Fruit fly (Drosophila melanogaster) whole organism, embryonic: ENCODE data around the gene Ufl1.

Source experiments
- CG12104 ChIP-seq: fragments of 200-800 bp; sonication (Bioruptor generic); optimal IDR thresholded peaks from 3 replicates; lab custom pipeline; 2016; ENCODE audit warnings: missing biosample characterization, missing genetic modification characterization
- CG12155 ChIP-seq: fragments of 200-800 bp; sonication (Bioruptor generic); optimal IDR thresholded peaks from 3 replicates; lab custom pipeline; 2016; ENCODE audit warnings: missing biosample characterization, missing genetic modification characterization
- CG15479 ChIP-seq: fragments of 200-800 bp; sonication (Bioruptor generic); optimal IDR thresholded peaks from 3 replicates; lab custom pipeline; 2019; ENCODE audit warnings: missing biosample characterization, mild to moderate bottlenecking, missing genetic modification characterization, moderate library complexity
- CG15514 ChIP-seq: fragments of 200-800 bp; sonication (Bioruptor generic); optimal IDR thresholded peaks from 3 replicates; lab custom pipeline; 2017; ENCODE audit warnings: missing biosample characterization, missing genetic modification characterization, mild to moderate bottlenecking, moderate library complexity, missing genetic modification reagents
- CG16813 ChIP-seq: fragments of 200-800 bp; sonication (Bioruptor generic); IDR thresholded peaks from 3 replicates; pipeline ENCODE4 v1.3.6; 2022; ENCODE audit warnings: missing biosample characterization, missing genetic modification characterization; ENCODE audit not compliant: partially characterized antibody
- CG16863 ChIP-seq: fragments of 200-800 bp; sonication (Bioruptor generic); optimal IDR thresholded peaks from 3 replicates; lab custom pipeline; 2016; ENCODE audit warnings: missing biosample characterization, missing genetic modification characterization
- CG17612 ChIP-seq: fragments of 200-800 bp; sonication (Bioruptor generic); IDR thresholded peaks from 2 replicates; pipeline ENCODE4 v1.3.6; 2022; ENCODE audit warnings: missing biosample characterization, missing genetic modification characterization
- CG18764 ChIP-seq: fragments of 200-800 bp; sonication (Bioruptor generic); optimal IDR thresholded peaks from 3 replicates; lab custom pipeline; 2016; ENCODE audit warnings: missing biosample characterization, missing genetic modification characterization
- CG2875 ChIP-seq: fragments of 200-800 bp; sonication (Bioruptor generic); optimal IDR thresholded peaks from 2 replicates; lab custom pipeline; 2017; ENCODE audit warnings: missing biosample characterization, mild to moderate bottlenecking, missing genetic modification characterization, missing genetic modification reagents
- CG30020 ChIP-seq: fragments of 200-800 bp; optimal IDR thresholded peaks from 2 replicates; lab custom pipeline; 2019; ENCODE audit warnings: missing biosample characterization, mild to moderate bottlenecking, missing genetic modification characterization, moderate library complexity
- CG30403 ChIP-seq: fragments of 200-800 bp; sonication (Bioruptor generic); optimal IDR thresholded peaks from 3 replicates; lab custom pipeline; 2016; ENCODE audit warnings: missing biosample characterization, missing genetic modification characterization
- CG33213 ChIP-seq: fragments of 200-800 bp; sonication (Bioruptor generic); optimal IDR thresholded peaks from 3 replicates; lab custom pipeline; 2016; ENCODE audit warnings: missing biosample characterization, missing genetic modification characterization
- CG3726 ChIP-seq: fragments of 200-800 bp; sonication (Bioruptor generic); IDR thresholded peaks from 3 replicates; pipeline ENCODE4, ENCODE4 v1.3.6; 2022; ENCODE audit warnings: missing biosample characterization, missing genetic modification characterization
- CG6175 ChIP-seq: fragments of 200-800 bp; sonication (Bioruptor generic); IDR thresholded peaks from 3 replicates; pipeline ENCODE4 v1.3.6; 2022; ENCODE audit warnings: missing biosample characterization, missing genetic modification characterization
- CG6254 ChIP-seq: fragments of 200-800 bp; sonication (Bioruptor generic); optimal IDR thresholded peaks from 3 replicates; lab custom pipeline; 2017; ENCODE audit warnings: mild to moderate bottlenecking, missing biosample characterization, missing genetic modification reagents, missing genetic modification characterization
- CG6683 ChIP-seq: fragments of 200-800 bp; sonication (Bioruptor generic); optimal IDR thresholded peaks from 2 replicates; lab custom pipeline; 2017; ENCODE audit warnings: missing biosample characterization, mild to moderate bottlenecking, missing genetic modification characterization, missing genetic modification reagents
- CG7745 ChIP-seq: fragments of 200-800 bp; sonication (Bioruptor generic); optimal IDR thresholded peaks from 2 replicates; lab custom pipeline; 2018; ENCODE audit warnings: missing biosample characterization, mild to moderate bottlenecking, missing genetic modification characterization, moderate library complexity
- CG7928 ChIP-seq: fragments of 200-800 bp; sonication (Bioruptor generic); optimal IDR thresholded peaks from 2 replicates; lab custom pipeline; 2017; ENCODE audit warnings: missing biosample characterization, mild to moderate bottlenecking, missing genetic modification characterization
- Doc3 ChIP-seq: fragments of 200-800 bp; sonication (Bioruptor generic); IDR thresholded peaks from 3 replicates; pipeline ENCODE4 v1.3.6; 2022; ENCODE audit warnings: missing biosample characterization, missing genetic modification characterization; ENCODE audit not compliant: partially characterized antibody
- Kr ChIP-seq: fragments of 200-800 bp; sonication (Bioruptor generic); optimal IDR thresholded peaks from 2 replicates; lab custom pipeline; 2017; ENCODE audit warnings: missing biosample characterization, mild to moderate bottlenecking, missing genetic modification characterization
- Lim3 ChIP-seq: fragments of 200-800 bp; sonication (Bioruptor generic); IDR thresholded peaks from 2 replicates; pipeline ENCODE4 v1.3.6; 2022; ENCODE audit warnings: missing biosample characterization, missing genetic modification characterization
- NFAT ChIP-seq: fragments of 200-800 bp; sonication (Bioruptor generic); IDR thresholded peaks from 2 replicates; pipeline ENCODE4 v1.3.6; 2022; ENCODE audit warnings: missing biosample characterization, missing genetic modification characterization
- Poxn ChIP-seq: fragments of 200-800 bp; sonication (Bioruptor generic); IDR thresholded peaks from 2 replicates; pipeline ENCODE4 v1.3.6; 2022; ENCODE audit warnings: missing biosample characterization, missing genetic modification characterization
- Ssrp ChIP-seq: fragments of 200-800 bp; sonication (Bioruptor generic); optimal IDR thresholded peaks from 2 replicates; lab custom pipeline; 2018; ENCODE audit warnings: missing biosample characterization, mild to moderate bottlenecking, missing genetic modification characterization, moderate library complexity
- Usf ChIP-seq: fragments of 200-800 bp; sonication (Bioruptor generic); optimal IDR thresholded peaks from 2 replicates; lab custom pipeline; 2017; ENCODE audit warnings: missing genotype, missing biosample characterization, missing genetic modification characterization
- Xrp1 ChIP-seq: fragments of 200-800 bp; sonication (Bioruptor generic); IDR thresholded peaks from 2 replicates; pipeline ENCODE4 v1.3.6; 2022; ENCODE audit warnings: missing biosample characterization, missing genetic modification characterization
- aop ChIP-seq: fragments of 200-800 bp; sonication (Bioruptor generic); IDR thresholded peaks from 2 replicates; pipeline ENCODE4 v1.3.6; 2022; ENCODE audit warnings: missing biosample characterization, missing genetic modification characterization
- bab2 ChIP-seq: fragments of 200-800 bp; sonication (Bioruptor generic); optimal IDR thresholded peaks from 2 replicates; lab custom pipeline; 2016; ENCODE audit warnings: missing biosample characterization, missing genetic modification characterization
- bsh ChIP-seq, 2 experiments: fragments of 200-800 bp; sonication (Bioruptor generic); optimal IDR thresholded peaks; 2 replicates each; lab custom pipeline; 2017 to 2018; ENCODE audit warnings: mild to moderate bottlenecking in 2 of 2, missing biosample characterization in 2 of 2, missing genetic modification characterization in 2 of 2, moderate library complexity in 1 of 2
- cg ChIP-seq: fragments of 200-800 bp; sonication (Bioruptor generic); optimal IDR thresholded peaks from 3 replicates; lab custom pipeline; 2019; ENCODE audit warnings: missing biosample characterization, mild to moderate bottlenecking, missing genetic modification characterization, moderate library complexity
- corto ChIP-seq: fragments of 200-800 bp; sonication (Bioruptor generic); optimal IDR thresholded peaks from 2 replicates; lab custom pipeline; 2016; ENCODE audit warnings: missing biosample characterization, mild to moderate bottlenecking, missing genetic modification characterization, moderate library complexity
- dm ChIP-seq: fragments of 200-800 bp; sonication (Bioruptor generic); optimal IDR thresholded peaks from 3 replicates; lab custom pipeline; 2016; ENCODE audit warnings: missing biosample characterization, missing genetic modification characterization
- ftz-f1 ChIP-seq: fragments of 200-800 bp; sonication (Bioruptor generic); optimal IDR thresholded peaks from 2 replicates; lab custom pipeline; 2016; ENCODE audit warnings: missing biosample characterization, missing genetic modification characterization
- gcm2 ChIP-seq: fragments of 200-800 bp; sonication (Bioruptor generic); optimal IDR thresholded peaks from 2 replicates; lab custom pipeline; 2016; ENCODE audit warnings: missing biosample characterization, missing genetic modification characterization
- hkb ChIP-seq, 2 experiments: fragments of 200-800 bp in 1 of 2; fragments of >200 bp in 1 of 2; sonication (Bioruptor generic) in 1 of 2; IDR thresholded peaks in 1 of 2; optimal IDR thresholded peaks in 1 of 2; 2 replicates each; pipeline versions ENCODE4 v1.3.6 to Lab custom; 2017 to 2022; ENCODE audit warnings: missing biosample characterization in 1 of 2, missing genetic modification characterization in 1 of 2
- ken ChIP-seq: fragments of 200-800 bp; sonication (Bioruptor generic); IDR thresholded peaks from 3 replicates; pipeline ENCODE4 v1.3.6; 2022; ENCODE audit warnings: missing biosample characterization, missing genetic modification characterization
- kni ChIP-seq: fragments of 200-800 bp; sonication (Bioruptor generic); optimal IDR thresholded peaks from 3 replicates; lab custom pipeline; 2017; ENCODE audit warnings: mild to moderate bottlenecking, missing biosample characterization, missing genetic modification reagents, missing genetic modification characterization
- lilli ChIP-seq: fragments of 200-800 bp; sonication (Bioruptor generic); optimal IDR thresholded peaks from 3 replicates; lab custom pipeline; 2016; ENCODE audit warnings: missing biosample characterization, missing genetic modification characterization
- nom ChIP-seq: fragments of 200-800 bp; sonication (Bioruptor generic); optimal IDR thresholded peaks from 2 replicates; lab custom pipeline; 2017; ENCODE audit warnings: missing biosample characterization, missing genetic modification characterization, mild to moderate bottlenecking, moderate library complexity, missing genetic modification reagents
- phol ChIP-seq: fragments of 200-800 bp; sonication (Bioruptor generic); optimal IDR thresholded peaks from 3 replicates; lab custom pipeline; 2018; ENCODE audit warnings: missing biosample characterization, mild to moderate bottlenecking, missing genetic modification characterization, moderate library complexity
- psq ChIP-seq: fragments of 200-800 bp; sonication (Bioruptor generic); optimal IDR thresholded peaks from 2 replicates; lab custom pipeline; 2017; ENCODE audit warnings: missing biosample characterization, missing genetic modification characterization
- pum ChIP-seq: fragments of 200-800 bp; sonication (Bioruptor generic); optimal IDR thresholded peaks from 2 replicates; lab custom pipeline; 2016; ENCODE audit warnings: missing biosample characterization, missing genetic modification characterization
- schlank ChIP-seq: fragments of 200-800 bp; sonication (Bioruptor generic); optimal IDR thresholded peaks from 2 replicates; lab custom pipeline; 2018; ENCODE audit warnings: missing biosample characterization, mild to moderate bottlenecking, missing genetic modification characterization
- sima ChIP-seq: fragments of 200-800 bp; sonication (Bioruptor generic); optimal IDR thresholded peaks from 2 replicates; lab custom pipeline; 2016; ENCODE audit warnings: missing biosample characterization, missing genetic modification characterization
- stwl ChIP-seq: fragments of 200-800 bp; sonication (Bioruptor generic); optimal IDR thresholded peaks from 3 replicates; lab custom pipeline; 2018; ENCODE audit warnings: missing biosample characterization, mild to moderate bottlenecking, missing genetic modification characterization, moderate library complexity
- vfl ChIP-seq: fragments of 200-800 bp; sonication (Bioruptor generic); optimal IDR thresholded peaks from 2 replicates; lab custom pipeline; 2016; ENCODE audit warnings: missing biosample characterization, missing genetic modification characterization
- vvl ChIP-seq: fragments of 200-800 bp; sonication (Bioruptor generic); IDR thresholded peaks from 2 replicates; pipeline ENCODE4 v1.3.6; 2022; ENCODE audit warnings: missing biosample characterization, missing genetic modification characterization
- wek ChIP-seq: fragments of 200-800 bp; sonication (Bioruptor generic); optimal IDR thresholded peaks from 3 replicates; lab custom pipeline; 2018; ENCODE audit warnings: missing biosample characterization, mild to moderate bottlenecking, missing genetic modification characterization, moderate library complexity
- z ChIP-seq: fragments of 200-800 bp; sonication (Bioruptor generic); IDR thresholded peaks from 3 replicates; pipeline ENCODE4 v1.3.6; 2022; ENCODE audit warnings: missing biosample characterization, missing genetic modification characterization
- zen2 ChIP-seq: fragments of 200-800 bp; sonication (Bioruptor generic); IDR thresholded peaks from 3 replicates; pipeline ENCODE4 v1.3.6; 2022; ENCODE audit warnings: missing biosample characterization, missing genetic modification characterization; ENCODE audit not compliant: partially characterized antibody

Ufl1 gene

DNA sequence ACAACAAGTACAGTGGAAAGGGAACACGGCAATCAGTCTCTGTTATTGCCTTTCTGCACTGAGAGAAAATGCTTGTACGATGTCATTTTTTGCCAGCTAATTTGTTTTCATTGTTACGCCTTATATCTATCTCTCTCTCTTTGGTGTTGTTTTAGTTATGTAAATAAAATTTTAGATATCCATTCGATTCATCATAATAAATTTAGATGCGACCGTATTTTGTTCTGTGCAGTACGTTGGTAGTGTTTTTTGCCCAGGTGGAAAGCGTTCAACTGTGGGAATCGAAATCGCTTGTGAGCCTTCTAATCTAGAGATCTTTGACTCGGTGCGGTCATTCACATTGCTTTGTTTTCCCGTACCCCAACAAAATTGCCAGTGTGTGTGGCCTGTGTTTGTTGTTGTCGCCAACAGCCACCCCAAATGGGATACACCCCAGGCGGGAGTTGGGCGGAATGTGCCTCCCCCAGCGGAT is 1.5 kb upstream of the Ufl1 start (continued):
- TF ChIP-seq CG30020 (peak; percentile 42), lilli (GFP tag; lab: Kevin White, UChicago) (peak; percentile 94), CG16813 (GFP tag; lab: Robert Waterston, UW) (no peak), sima (GFP tag; lab: Kevin White, UChicago) (peak; percentile 3), stwl (tag; lab: Kevin White, UChicago) (peak; percentile 34), nom (GFP tag; lab: Kevin White, UChicago) (peak; percentile 83), zen2 (GFP tag; lab: Robert Waterston, UW) (no peak), z (GFP tag; lab: Robert Waterston, UW) (no peak), ftz-f1 (GFP tag; lab: Kevin White, UChicago) (no peak), psq (GFP tag; lab: Kevin White, UChicago) (peak; percentile 46), gcm2 (GFP tag; lab: Kevin White, UChicago) (peak; percentile 79), CG6254 (GFP tag; lab: Kevin White, UChicago) (peak; percentile 80), wek (GFP tag; lab: Kevin White, UChicago) (peak; percentile 22), Lim3 (GFP tag; lab: Robert Waterston, UW) (no peak), CG33213 (peak; percentile 89), Poxn (GFP tag; lab: Robert Waterston, UW) (no peak), vfl (peak; percentile 76), bab2 (GFP tag; lab: Kevin White, UChicago) (peak; percentile 95), vvl (GFP tag; lab: Robert Waterston, UW) (no peak), Ssrp (tag; lab: Kevin White, UChicago) (peak; percentile 88), cg (no peak), bsh (GFP tag; optimal IDR thresholded peaks at IDR 0.05; lab: Kevin White, UChicago) (peak; percentile 63 to 93), CG3726 (no peak), hkb (optimal IDR thresholded peaks at IDR 0.05; lab: Kevin White, UChicago) (no peak), hkb (GFP tag; IDR thresholded peaks at IDR 0.05; lab: Robert Waterston, UW) (no peak), pum (GFP tag; lab: Kevin White, UChicago) (peak; percentile 81), corto (GFP tag; lab: Kevin White, UChicago) (peak; percentile 92), Kr (GFP tag; lab: Kevin White, UChicago) (no peak), CG7745 (tag; lab: Kevin White, UChicago) (peak; percentile 30), dm (GFP tag; lab: Kevin White, UChicago) (peak; percentile 82), Usf (GFP tag; lab: Kevin White, UChicago) (peak; percentile 71), schlank (tag; lab: Kevin White, UChicago) (peak; percentile 64), aop (GFP tag; lab: Robert Waterston, UW) (no peak), NFAT (GFP tag; lab: Robert Waterston, UW) (no peak), CG15479 (GFP tag; lab: Kevin White, UChicago) (no peak), Xrp1 (GFP tag; lab: Robert Waterston, UW) (no peak), CG2875 (GFP tag; lab: Kevin White, UChicago) (peak; percentile 75), ken (GFP tag; lab: Robert Waterston, UW) (no peak), Doc3 (no peak), CG17612 (GFP tag; lab: Robert Waterston, UW) (no peak), CG18764 (GFP tag; lab: Kevin White, UChicago) (peak; percentile 81), CG12104 (GFP tag; lab: Kevin White, UChicago) (peak; percentile 87), CG15514 (GFP tag; lab: Kevin White, UChicago) (peak; percentile 81), CG7928 (GFP tag; lab: Kevin White, UChicago) (peak; percentile 65), CG12155 (peak; percentile 83), CG30403 (GFP tag; lab: Kevin White, UChicago) (peak; percentile 91), phol (tag; lab: Kevin White, UChicago) (peak; percentile 89), CG6683 (GFP tag; lab: Kevin White, UChicago) (peak; percentile 85), CG6175 (GFP tag; lab: Robert Waterston, UW) (no peak), kni (GFP tag; lab: Kevin White, UChicago) (no peak), CG16863 (GFP tag; lab: Kevin White, UChicago) (peak; percentile 87)
